Comparison of ENCODE assay signal across 4 worm cellular contexts in genomic region chrIII:7067385-7067896, ce11.
TF ChIP-seq lines count a peak whose summit lies in the region.

Gene ger-1 (minus strand): TSS chrIII:7067477.

TF ChIP-seq in whole organism, L3 larva, 47 proteins besides CTCF, POLR2A, EP300 and RAD21:
- TF ChIP-seq elt-2 (tag; optimal IDR thresholded peaks at IDR 0.05; lab: Kevin White, UChicago): peak; percentile 23
- no peak for TF ChIP-seq ztf-11 (tag; optimal IDR thresholded peaks at IDR 0.05; lab: Kevin White, UChicago)
- TF ChIP-seq pqm-1 (tag; optimal IDR thresholded peaks at IDR 0.05; lab: Kevin White, UChicago): no peak

TF ChIP-seq in whole organism, L4 larva, 104 proteins besides CTCF, POLR2A, EP300 and RAD21:
- no peak for TF ChIP-seq nhr-11 (tag; optimal IDR thresholded peaks at IDR 0.05; lab: Kevin White, UChicago)
- TF ChIP-seq arid-1 (GFP tag; conservative IDR thresholded peaks at IDR 0.05; lab: Robert Waterston, UW): no peak
- peak; percentile 39 for TF ChIP-seq aha-1 (tag; lab: Kevin White, UChicago)
- TF ChIP-seq zip-2 (tag; optimal IDR thresholded peaks at IDR 0.05; lab: Kevin White, UChicago): no peak
- no peak for TF ChIP-seq pqm-1 (tag; optimal IDR thresholded peaks at IDR 0.05; lab: Kevin White, UChicago)
- TF ChIP-seq mes-2 (tag; optimal IDR thresholded peaks at IDR 0.05; lab: Kevin White, UChicago; ENCODE audit: poor library complexity, severe bottlenecking): peak; percentile 56
- TF ChIP-seq fos-1 (tag; optimal IDR thresholded peaks at IDR 0.05; lab: Kevin White, UChicago): no peak
- no peak for TF ChIP-seq nhr-111 (GFP tag; optimal IDR thresholded peaks at IDR 0.05; lab: Kevin White, UChicago)
TF ChIP-seq in whole organism, L4 larva: peak in this region for 2.

TF ChIP-seq in whole organism, mixed stage, embryonic, 35 proteins besides CTCF, POLR2A, EP300 and RAD21:
- TF ChIP-seq snpc-4 (tag; optimal IDR thresholded peaks at IDR 0.05; lab: Kevin White, UChicago) (no peak), ham-2 (GFP tag; optimal IDR thresholded peaks at IDR 0.05; lab: Kevin White, UChicago) (peak; percentile 3), elt-1 (tag; optimal IDR thresholded peaks at IDR 0.05; lab: Kevin White, UChicago; ENCODE audit: borderline replicate concordance, insufficient read depth) (peak; percentile 30)
TF ChIP-seq in whole organism, mixed stage, embryonic: peak in this region for 2.

TF ChIP-seq in whole organism, young adult, 124 proteins besides CTCF, POLR2A, EP300 and RAD21:
- 0 out of 2 replicates have a peak, but pooled peaks have one; percentile 21 for TF ChIP-seq madf-3 (GFP tag; IDR thresholded peaks at IDR 0.05; lab: Robert Waterston, UW)
- TF ChIP-seq hsf-1 (GFP tag; IDR thresholded peaks at IDR 0.05; lab: Robert Waterston, UW): 0 out of 2 replicates have a peak, but pooled peaks have one; percentile 48
- peak; percentile 0 for TF ChIP-seq lin-54 (GFP tag; optimal IDR thresholded peaks at IDR 0.05; lab: Kevin White, UChicago)
- TF ChIP-seq pha-4 (tag; optimal IDR thresholded peaks at IDR 0.05; lab: Kevin White, UChicago): no peak
- no peak for TF ChIP-seq him-1 (tag; optimal IDR thresholded peaks at IDR 0.05; lab: Kevin White, UChicago)
- TF ChIP-seq sdz-38 (tag; optimal IDR thresholded peaks at IDR 0.05; lab: Kevin White, UChicago): no peak
- peak; percentile 12 for TF ChIP-seq tbp1 (GFP tag; optimal IDR thresholded peaks at IDR 0.05; lab: Kevin White, UChicago)
- TF ChIP-seq dox-1 (GFP tag; IDR thresholded peaks at IDR 0.05; lab: Robert Waterston, UW): 0 out of 2 replicates have a peak, but pooled peaks have one; percentile 21
- TF ChIP-seq egl-18 (GFP tag; IDR thresholded peaks at IDR 0.05; lab: Robert Waterston, UW): no peak
- peak; percentile 18 for TF ChIP-seq nhr-80 (tag; optimal IDR thresholded peaks at IDR 0.05; lab: Kevin White, UChicago)
- TF ChIP-seq madf-6 (GFP tag; IDR thresholded peaks at IDR 0.05; lab: Robert Waterston, UW): peak; percentile 62
TF ChIP-seq in whole organism, young adult: peak in this region for 7.
